Worm (Caenorhabditis elegans): ENCODE results near the gene acbp-5.

acbp-5 gene

DNA sequence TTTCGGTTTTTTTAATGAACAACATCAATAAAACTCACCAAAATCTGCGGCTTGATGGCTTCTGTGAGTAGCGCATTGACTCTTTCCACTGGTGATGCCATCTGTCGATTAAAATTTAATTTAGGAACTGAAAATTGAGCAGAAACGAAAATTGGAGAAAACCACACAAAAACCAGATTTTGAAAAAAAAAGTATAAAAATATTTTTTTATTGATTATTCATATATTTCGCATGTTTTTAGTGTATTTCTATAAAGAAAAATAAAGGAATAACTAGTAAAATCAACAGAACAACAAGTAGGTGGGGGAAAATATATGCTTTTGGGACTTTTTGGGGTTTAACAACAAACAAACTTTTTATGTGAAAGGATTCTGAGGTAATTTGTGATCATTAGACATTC, 739 bp upstream of the acbp-5 start, which contains the start of gene T12D8.10:
Gene T12D8.10 (minus strand): TSS at position 101 of the 400 bp plus-strand sequence.
- TF ChIP-seq grh-1 (GFP tag; IDR thresholded peaks at IDR 0.05) (no peak), dsc-1 (tag; optimal IDR thresholded peaks at IDR 0.05) (no peak), mef-2 (tag; optimal IDR thresholded peaks at IDR 0.05) (no peak), dpl-1 (GFP tag; optimal IDR thresholded peaks at IDR 0.05) (no peak), nhr-47 (tag; optimal IDR thresholded peaks at IDR 0.05) (no peak), nhr-28 (tag; optimal IDR thresholded peaks at IDR 0.05) (no peak), nhr-76 (tag; optimal IDR thresholded peaks at IDR 0.05) (no peak), tbx-2 (tag; optimal IDR thresholded peaks at IDR 0.05) (no peak), elt-3 (tag; optimal IDR thresholded peaks at IDR 0.05) (no peak), pag-3 (tag; optimal IDR thresholded peaks at IDR 0.05; ENCODE audit: borderline replicate concordance, insufficient read depth) (no peak), lir-3 (tag; optimal IDR thresholded peaks at IDR 0.05; ENCODE audit: poor library complexity) (no peak), fkh-8 (tag; optimal IDR thresholded peaks at IDR 0.05) (no peak), alr-1 (tag; optimal IDR thresholded peaks at IDR 0.05; ENCODE audit: borderline replicate concordance) (no peak), ceh-8 (GFP tag; optimal IDR thresholded peaks at IDR 0.05) (no peak), mdl-1 (tag; optimal IDR thresholded peaks at IDR 0.05) (no peak), zag-1 (tag; optimal IDR thresholded peaks at IDR 0.05) (no peak), vab-15 (tag; optimal IDR thresholded peaks at IDR 0.05) (no peak)

DNA sequence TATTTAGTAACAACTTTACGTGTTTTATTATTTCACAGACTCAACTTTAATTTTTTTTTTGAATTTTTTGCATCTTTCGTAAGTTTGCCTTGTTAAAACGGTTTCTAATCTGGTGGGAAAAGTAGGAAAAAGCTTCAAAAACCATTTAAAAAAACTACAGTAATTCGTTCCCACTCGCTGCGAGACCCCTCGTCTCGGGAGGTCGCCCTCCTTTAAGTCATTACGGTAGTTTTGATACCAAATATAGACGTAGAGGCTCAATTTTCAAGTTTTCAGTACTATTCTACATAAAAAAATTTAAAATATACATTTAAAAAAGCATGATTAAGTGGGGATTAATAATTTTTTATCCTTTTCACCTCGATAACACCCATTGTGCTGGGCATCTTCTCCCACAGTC, 619 bp downstream of the acbp-5 start:
- TF ChIP-seq efl-1 (optimal IDR thresholded peaks at IDR 0.05) (no peak), efl-1 (GFP tag; optimal IDR thresholded peaks at IDR 0.05 in 1 of 2) (no peak), pag-3 (tag; optimal IDR thresholded peaks at IDR 0.05; ENCODE audit: borderline replicate concordance, insufficient read depth) (no peak)

DNA sequence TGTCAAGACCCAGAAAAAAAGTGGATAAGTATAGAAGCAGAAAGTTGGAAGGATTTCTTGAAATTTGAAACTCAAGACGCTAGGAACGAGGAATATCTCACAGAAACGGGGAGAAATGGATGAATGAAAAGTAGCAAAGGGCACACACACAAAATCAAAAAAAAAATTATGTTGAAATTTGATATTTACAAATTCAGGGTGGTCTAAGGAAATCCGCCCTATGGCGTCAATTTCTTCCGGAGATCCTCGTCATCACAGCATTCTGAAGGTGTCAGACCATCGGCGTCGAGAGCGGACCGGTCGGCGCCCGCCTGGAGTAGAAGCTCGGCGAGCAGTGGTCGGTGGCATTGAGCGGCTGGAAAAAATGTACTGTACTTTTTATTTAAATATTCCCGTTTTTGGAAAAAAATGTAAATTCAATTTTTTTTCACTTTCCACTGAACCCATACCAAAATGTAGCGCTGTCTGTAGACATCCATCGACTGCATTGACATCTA, 1.4 kb downstream of the acbp-5 start:
- no peak for TF ChIP-seq tbx-2 (tag; optimal IDR thresholded peaks at IDR 0.05)

DNA sequence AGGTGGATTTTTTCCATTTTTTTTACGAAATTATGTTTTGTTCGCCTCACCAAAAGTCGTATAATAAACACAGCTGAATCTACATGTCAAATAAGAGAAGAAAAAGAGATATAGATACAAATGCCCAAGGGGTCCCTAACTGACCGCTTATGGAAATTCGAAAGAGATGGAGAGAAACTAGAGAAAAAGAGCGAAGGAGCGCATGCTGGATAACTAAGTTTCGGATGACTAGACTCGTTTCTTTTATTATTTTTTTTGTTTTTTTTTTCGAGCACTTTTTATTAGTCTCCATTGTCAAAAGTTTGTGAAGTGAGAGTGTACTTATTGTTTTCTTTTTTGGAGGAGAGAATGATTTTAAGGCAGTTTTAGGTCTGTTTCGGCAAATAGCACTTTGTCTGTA, 3.8 kb downstream of the acbp-5 start:
- TF ChIP-seq dsc-1 (tag; optimal IDR thresholded peaks at IDR 0.05), result no peak
- TF ChIP-seq snu-23 (GFP tag; optimal IDR thresholded peaks at IDR 0.05), result no peak
- TF ChIP-seq skn-1 (tag; optimal IDR thresholded peaks at IDR 0.05), result no peak
- TF ChIP-seq ces-1 (GFP tag; optimal IDR thresholded peaks at IDR 0.05), result peak; percentile 52
- no peak for TF ChIP-seq dpl-1 (GFP tag; optimal IDR thresholded peaks at IDR 0.05)
- TF ChIP-seq egl-27 (tag; optimal IDR thresholded peaks at IDR 0.05), result no peak
- TF ChIP-seq nhr-76 (tag; optimal IDR thresholded peaks at IDR 0.05), result no peak
- TF ChIP-seq fkh-10 (GFP tag; optimal IDR thresholded peaks at IDR 0.05), result peak; percentile 58
- peak; percentile 59 for TF ChIP-seq lin-14 (GFP tag; optimal IDR thresholded peaks at IDR 0.05)
- TF ChIP-seq ceh-82 (tag; optimal IDR thresholded peaks at IDR 0.05), result peak in 2 of 3 experiments; percentile 4 to 12
- TF ChIP-seq nhr-71 (tag; optimal IDR thresholded peaks at IDR 0.05), result peak; percentile 1
- no peak for TF ChIP-seq efl-3 (GFP tag; optimal IDR thresholded peaks at IDR 0.05)
- no peak for TF ChIP-seq ceh-90 (tag; optimal IDR thresholded peaks at IDR 0.05)
- TF ChIP-seq lsy-2 (tag; optimal IDR thresholded peaks at IDR 0.05), result peak in 1 of 2 experiments; percentile 18

DNA sequence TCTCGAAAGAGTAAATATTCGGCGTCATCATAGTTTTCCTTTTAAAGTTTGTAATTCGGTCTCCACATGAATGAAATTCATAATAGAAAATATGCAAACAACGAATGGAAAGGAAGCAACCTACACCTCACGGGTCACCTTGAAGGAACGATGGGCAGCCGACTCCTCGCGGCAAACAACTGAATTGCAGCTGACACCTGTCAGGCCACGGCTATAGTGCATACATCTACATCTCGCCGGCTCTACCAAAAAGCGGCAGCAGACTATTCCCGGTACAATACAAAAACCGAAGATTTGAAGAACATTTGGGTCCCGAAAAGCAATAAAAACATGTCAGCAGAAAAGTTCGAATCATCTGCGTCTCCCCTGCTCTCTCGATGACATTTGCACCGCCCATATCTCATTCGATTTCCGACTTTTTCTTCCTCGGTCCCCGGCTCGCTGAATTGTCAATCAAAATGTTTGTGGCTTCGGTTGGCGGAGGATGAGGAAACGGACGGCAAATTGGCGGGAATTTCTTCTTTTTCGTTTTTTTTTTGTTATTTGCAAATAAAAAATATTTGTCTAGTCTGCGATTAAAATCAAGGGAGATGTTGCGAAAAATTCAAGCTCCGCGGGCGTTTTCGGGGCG, 5.6 kb downstream of the acbp-5 start:
- TF ChIP-seq swsn-7 (tag; optimal IDR thresholded peaks at IDR 0.05) (peak; percentile 13), sup-37 (GFP tag; optimal IDR thresholded peaks at IDR 0.05) (no peak), nhr-11 (tag; optimal IDR thresholded peaks at IDR 0.05) (no peak), ces-1 (GFP tag; optimal IDR thresholded peaks at IDR 0.05) (no peak), C16A3.4 (tag; optimal IDR thresholded peaks at IDR 0.05) (no peak), nhr-77 (tag; optimal IDR thresholded peaks at IDR 0.05) (no peak), unc-62 (GFP tag; optimal IDR thresholded peaks at IDR 0.05) (no peak), pax-3 (tag; optimal IDR thresholded peaks at IDR 0.05) (no peak), dpl-1 (GFP tag; optimal IDR thresholded peaks at IDR 0.05) (peak in 1 of 3 experiments; percentile 14), rnt-1 (tag; optimal IDR thresholded peaks at IDR 0.05) (peak; percentile 23), F16B12.6 (tag; optimal IDR thresholded peaks at IDR 0.05) (no peak), pqm-1 (tag; optimal IDR thresholded peaks at IDR 0.05) (no peak), nhr-237 (tag; optimal IDR thresholded peaks at IDR 0.05) (no peak), nhr-85 (tag) (no peak), ama-1 (optimal IDR thresholded peaks at IDR 0.05) (no peak), efl-1 (optimal IDR thresholded peaks at IDR 0.05) (peak in 1 of 2 experiments; percentile 4), efl-1 (GFP tag; optimal IDR thresholded peaks at IDR 0.05 in 1 of 2) (peak in 1 of 2 experiments; percentile 71), egl-27 (tag; optimal IDR thresholded peaks at IDR 0.05) (no peak), elt-3 (tag; optimal IDR thresholded peaks at IDR 0.05) (no peak), mep-1 (tag; optimal IDR thresholded peaks at IDR 0.05) (no peak), pag-3 (tag; optimal IDR thresholded peaks at IDR 0.05; ENCODE audit: borderline replicate concordance, insufficient read depth) (no peak), nhr-28 (tag; optimal IDR thresholded peaks at IDR 0.05) (no peak)

Data from whole organism, L1 larva.